Worm (Caenorhabditis elegans): ENCODE measurements around the gene T16G12.10.

T16G12.10 gene

DNA sequence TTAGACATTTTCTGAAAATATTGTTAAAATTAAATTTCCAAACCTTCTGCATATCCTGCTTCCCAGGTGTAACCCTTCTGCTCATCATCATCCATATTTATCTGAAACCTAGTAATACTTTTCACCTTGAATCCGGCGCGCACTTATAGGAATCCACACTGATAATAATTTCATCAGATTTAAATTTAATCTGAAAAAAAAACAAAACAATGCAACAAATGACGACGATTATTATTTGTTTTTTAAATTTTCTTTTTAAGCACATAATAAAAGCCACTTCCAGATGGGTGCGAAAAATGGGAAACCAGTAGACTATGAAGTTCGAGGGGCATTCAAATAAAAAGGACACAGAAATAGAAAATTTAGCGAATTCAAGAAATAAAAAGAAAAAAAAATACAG lies 34.8 kb upstream of the T16G12.10 start, which contains the start of gene gtf-2H2C:
gtf-2H2C (minus strand) TSS at position 101 of the 400 bp plus-strand sequence.
- TF ChIP-seq saeg-2 (GFP tag; IDR thresholded peaks at IDR 0.05) = no peak
- TF ChIP-seq ZK337.2 (GFP tag; IDR thresholded peaks at IDR 0.05) = no peak
- TF ChIP-seq pha-4 (GFP tag; IDR thresholded peaks at IDR 0.05) = peak; percentile 7; the same call in 1 of the 2 replicates
- no peak for TF ChIP-seq pha-4 (tag; optimal IDR thresholded peaks at IDR 0.05)

DNA sequence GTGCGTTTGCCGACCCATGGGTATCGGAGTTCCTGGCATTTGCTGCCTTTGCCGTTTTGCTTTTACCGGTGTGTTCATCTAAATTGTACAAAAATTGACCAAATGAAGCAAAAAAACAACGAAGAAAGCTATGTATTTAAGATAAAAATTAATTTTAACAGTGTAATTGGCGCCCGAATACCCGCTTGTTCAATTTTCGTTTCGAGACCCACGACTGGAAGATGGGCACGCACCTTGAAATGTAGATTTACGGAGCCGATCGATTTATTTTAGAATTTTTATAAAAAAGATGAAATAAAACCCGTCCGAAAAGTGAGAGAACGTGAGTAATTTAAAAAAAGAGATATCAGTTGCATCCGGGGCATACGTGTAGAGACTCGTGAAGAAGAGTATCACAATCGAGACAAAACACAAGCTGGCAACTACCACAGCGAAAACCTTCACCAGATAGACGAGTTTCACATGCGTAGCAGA lies 32.6 kb upstream of the T16G12.10 start, which contains the start of gene hal-2:
hal-2 (minus strand) TSS at position 424 of the 474 bp plus-strand sequence.
- TF ChIP-seq nhr-28 (tag; optimal IDR thresholded peaks at IDR 0.05) = no peak
- TF ChIP-seq lin-15B (tag; optimal IDR thresholded peaks at IDR 0.05) = no peak
- no peak for TF ChIP-seq lir-3 (tag; optimal IDR thresholded peaks at IDR 0.05)
- TF ChIP-seq Y75B8A.6 (GFP tag; IDR thresholded peaks at IDR 0.05) = no peak
- TF ChIP-seq sdz-12 (GFP tag; optimal IDR thresholded peaks at IDR 0.05) = no peak
- no peak for TF ChIP-seq nhr-6 (tag; optimal IDR thresholded peaks at IDR 0.05)
- no peak for TF ChIP-seq tag-97 (GFP tag; IDR thresholded peaks at IDR 0.05)
- no peak for TF ChIP-seq F49E8.2 (tag; optimal IDR thresholded peaks at IDR 0.05; ENCODE audit: borderline replicate concordance)
- TF ChIP-seq T20F7.1 (GFP tag; optimal IDR thresholded peaks at IDR 0.05) = no peak
- TF ChIP-seq aha-1 (tag) = no peak
- TF ChIP-seq lin-13 (GFP tag; optimal IDR thresholded peaks at IDR 0.05) = no peak
- no peak for TF ChIP-seq nhr-25 (tag; optimal IDR thresholded peaks at IDR 0.05; ENCODE audit: borderline replicate concordance, insufficient read depth)
- TF ChIP-seq spr-3 (GFP tag; optimal IDR thresholded peaks at IDR 0.05) = no peak
- TF ChIP-seq mdt-29 (GFP tag; IDR thresholded peaks at IDR 0.05) = no peak
- no peak for TF ChIP-seq cey-2 (tag; optimal IDR thresholded peaks at IDR 0.05; ENCODE audit: borderline replicate concordance, insufficient read depth)
- TF ChIP-seq ceh-32 (tag; optimal IDR thresholded peaks at IDR 0.05; ENCODE audit: poor library complexity) = no peak
- TF ChIP-seq nhr-77 (tag; optimal IDR thresholded peaks at IDR 0.05) = no peak

DNA sequence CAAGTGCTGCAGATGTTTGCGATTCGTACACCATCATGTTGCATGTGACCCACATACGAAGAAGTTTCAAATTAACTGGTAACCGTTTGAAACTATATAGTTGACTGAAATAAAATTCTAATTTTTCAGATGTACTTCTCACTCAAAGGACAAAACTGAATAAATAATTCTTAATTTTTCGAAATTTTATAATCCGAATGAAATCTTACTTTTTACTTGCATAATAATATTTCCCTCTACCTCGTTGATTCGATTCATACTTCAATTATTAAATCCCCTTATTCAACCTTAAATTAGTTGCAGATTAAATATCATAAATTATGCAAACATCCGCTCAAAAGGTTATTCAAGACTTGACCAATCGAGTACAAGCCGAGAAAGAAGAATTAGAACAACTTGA lies 30.1 kb upstream of the T16G12.10 start, which contains the start of gene T16H12.2:
T16H12.2 (plus strand) TSS at position 301 of the 400 bp plus-strand sequence.
- TF ChIP-seq lin-15B (tag; optimal IDR thresholded peaks at IDR 0.05) (no peak), unc-130 (GFP tag; optimal IDR thresholded peaks at IDR 0.05) (no peak), mdt-29 (GFP tag; IDR thresholded peaks at IDR 0.05) (no peak), hif-1 (tag; optimal IDR thresholded peaks at IDR 0.05) (no peak), daf-16 (GFP tag; optimal IDR thresholded peaks at IDR 0.05) (no peak), daf-16 (tag; optimal IDR thresholded peaks at IDR 0.05) (no peak), dmd-9 (GFP tag; IDR thresholded peaks at IDR 0.05) (no peak), dpl-1 (GFP tag; optimal IDR thresholded peaks at IDR 0.05) (no peak), nhr-42 (GFP tag; IDR thresholded peaks at IDR 0.05) (no peak), attf-4 (tag; optimal IDR thresholded peaks at IDR 0.05) (no peak), sdz-12 (GFP tag; optimal IDR thresholded peaks at IDR 0.05) (no peak), ceh-44 (GFP tag; IDR thresholded peaks at IDR 0.05) (no peak), mxl-2 (GFP tag; conservative IDR thresholded peaks at IDR 0.05) (no peak), cey-2 (tag; optimal IDR thresholded peaks at IDR 0.05; ENCODE audit: borderline replicate concordance, insufficient read depth) (no peak), F26F4.8 (GFP tag; conservative IDR thresholded peaks at IDR 0.05) (no peak), unc-62 (GFP tag; optimal IDR thresholded peaks at IDR 0.05 in 1 of 2) (no peak), unc-62 (tag; optimal IDR thresholded peaks at IDR 0.05) (no peak), ceh-32 (tag; optimal IDR thresholded peaks at IDR 0.05; ENCODE audit: poor library complexity) (no peak), ZK546.5 (tag; optimal IDR thresholded peaks at IDR 0.05) (no peak), dmd-6 (GFP tag; IDR thresholded peaks at IDR 0.05) (no peak)

DNA sequence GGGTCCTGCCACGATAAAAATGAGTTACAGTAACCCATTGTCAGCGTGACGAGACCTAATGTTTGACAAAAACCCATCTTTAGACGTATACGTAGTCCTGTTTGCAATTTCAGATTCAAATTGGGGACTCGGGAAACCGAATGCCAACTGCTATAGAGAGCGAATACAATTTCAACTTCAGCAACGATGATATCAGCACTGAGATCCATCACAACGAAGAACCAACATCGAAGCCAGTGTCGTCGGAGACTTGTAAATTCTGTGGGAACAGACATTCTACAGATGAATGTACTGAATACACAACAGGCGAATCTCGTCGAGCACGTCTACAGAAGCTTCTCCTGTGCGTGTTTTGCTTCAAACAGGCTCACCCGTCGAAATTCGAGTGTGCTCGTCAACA lies 29.6 kb upstream of the T16G12.10 start:
- peak; percentile 91 for TF ChIP-seq aha-1 (tag)
- no peak for TF ChIP-seq zfp-2 (tag; optimal IDR thresholded peaks at IDR 0.05)
- peak in 1 of 2 experiments; percentile 22 for TF ChIP-seq unc-62 (GFP tag; optimal IDR thresholded peaks at IDR 0.05 in 1 of 2)
- no peak for TF ChIP-seq unc-62 (tag; optimal IDR thresholded peaks at IDR 0.05)
